Fruit fly (Drosophila melanogaster) whole organism, embryonic: Measurements from ENCODE around the gene SsRbeta.
A peak's percentile ranks its signal among the peaks of the same experiment; 100 is the strongest.

Experiments
- Atf-2 ChIP-seq: fragments of 200-800 bp; sonication (Bioruptor generic); optimal IDR thresholded peaks from 2 replicates; lab custom pipeline; 2016; ENCODE audit warnings: missing biosample characterization, missing genetic modification characterization
- Awh ChIP-seq: fragments of 200-800 bp; sonication (Bioruptor generic); IDR thresholded peaks from 2 replicates; pipeline ENCODE4, ENCODE4 v1.3.6; 2022; ENCODE audit warnings: missing biosample characterization, missing genetic modification characterization
- BEAF-32 ChIP-seq: fragments of 200-800 bp; sonication (Bioruptor generic); optimal IDR thresholded peaks from 3 replicates; lab custom pipeline; 2017; ENCODE audit warnings: missing biosample characterization, missing genetic modification characterization, mild to moderate bottlenecking, moderate library complexity, missing genetic modification reagents
- Bgb ChIP-seq: fragments of 200-800 bp; sonication (Bioruptor generic); IDR thresholded peaks from 2 replicates; pipeline ENCODE4 v1.3.6; 2022; ENCODE audit warnings: missing biosample characterization, missing genetic modification characterization; ENCODE audit not compliant: partially characterized antibody
- CG11696 ChIP-seq: fragments of 200-800 bp; sonication (Bioruptor generic); IDR thresholded peaks from 2 replicates; pipeline ENCODE4 v1.3.6; 2022; ENCODE audit warnings: missing biosample characterization, missing genetic modification characterization
- CG13123 ChIP-seq: fragments of 200-800 bp; sonication (Bioruptor generic); optimal IDR thresholded peaks from 2 replicates; lab custom pipeline; 2016; ENCODE audit warnings: missing biosample characterization, missing genetic modification characterization
- CG13624 ChIP-seq: fragments of 200-800 bp; sonication (Bioruptor generic); optimal IDR thresholded peaks from 2 replicates; lab custom pipeline; 2016; ENCODE audit warnings: missing biosample characterization, missing genetic modification characterization
- CG14965 ChIP-seq: fragments of 200-800 bp; sonication (Bioruptor generic); optimal IDR thresholded peaks from 2 replicates; lab custom pipeline; 2016; ENCODE audit warnings: missing biosample characterization, missing genetic modification characterization, borderline replicate concordance
- CG15479 ChIP-seq: fragments of 200-800 bp; sonication (Bioruptor generic); optimal IDR thresholded peaks from 3 replicates; lab custom pipeline; 2019; ENCODE audit warnings: missing biosample characterization, mild to moderate bottlenecking, missing genetic modification characterization, moderate library complexity
- CG1647 ChIP-seq: fragments of 200-800 bp; sonication (Bioruptor generic); optimal IDR thresholded peaks from 3 replicates; lab custom pipeline; 2016; ENCODE audit warnings: missing biosample characterization, missing genetic modification characterization
- CG17361 ChIP-seq: fragments of 200-800 bp; sonication (Bioruptor generic); IDR thresholded peaks from 3 replicates; pipeline ENCODE4 v1.3.6; 2022; ENCODE audit warnings: missing biosample characterization, missing genetic modification characterization
- CG2875 ChIP-seq: fragments of 200-800 bp; sonication (Bioruptor generic); optimal IDR thresholded peaks from 2 replicates; lab custom pipeline; 2017; ENCODE audit warnings: missing biosample characterization, mild to moderate bottlenecking, missing genetic modification characterization, missing genetic modification reagents
- CG31388 ChIP-seq: fragments of 200-800 bp; sonication (Bioruptor generic); optimal IDR thresholded peaks from 2 replicates; lab custom pipeline; 2016; ENCODE audit warnings: missing biosample characterization, missing genetic modification characterization
- CG32767 ChIP-seq: fragments of 200-800 bp; sonication (Bioruptor generic); IDR thresholded peaks from 2 replicates; pipeline ENCODE4 v1.3.6; 2022; ENCODE audit warnings: missing biosample characterization, missing genetic modification characterization
- CG32772 ChIP-seq: fragments of 200-800 bp; sonication (Bioruptor generic); IDR thresholded peaks from 2 replicates; pipeline ENCODE4 v1.3.6; 2022; ENCODE audit warnings: missing biosample characterization, missing genetic modification characterization
- CG3407 ChIP-seq: fragments of 200-800 bp; sonication (Bioruptor generic); optimal IDR thresholded peaks from 2 replicates; lab custom pipeline; 2018; ENCODE audit warnings: missing biosample characterization, mild to moderate bottlenecking, missing genetic modification characterization
- CG3847 ChIP-seq: fragments of 200-800 bp; sonication (Bioruptor generic); IDR thresholded peaks from 2 replicates; pipeline ENCODE4 v1.3.6; 2022; ENCODE audit warnings: missing biosample characterization, missing genetic modification characterization
- CG3995 ChIP-seq: fragments of 200-800 bp; sonication (Bioruptor generic); optimal IDR thresholded peaks from 3 replicates; lab custom pipeline; 2016; ENCODE audit warnings: missing biosample characterization, missing genetic modification characterization
- CG4854 ChIP-seq: fragments of 200-800 bp; sonication (Bioruptor generic); optimal IDR thresholded peaks from 2 replicates; lab custom pipeline; 2016; ENCODE audit warnings: missing biosample characterization, missing genetic modification characterization, inconsistent platforms
- CG8765 ChIP-seq: fragments of 200-800 bp; sonication (Bioruptor generic); IDR thresholded peaks from 2 replicates; pipeline ENCODE4 v1.3.6; 2022; ENCODE audit warnings: missing biosample characterization, missing genetic modification characterization
- CG9609 ChIP-seq: fragments of 200-800 bp; sonication (Bioruptor generic); optimal IDR thresholded peaks from 3 replicates; lab custom pipeline; 2016; ENCODE audit warnings: missing biosample characterization, missing genetic modification characterization
- CG9817 ChIP-seq: fragments of 200-800 bp; sonication (Bioruptor generic); optimal IDR thresholded peaks from 2 replicates; lab custom pipeline; 2018; ENCODE audit warnings: missing biosample characterization, mild to moderate bottlenecking, missing genetic modification characterization, moderate library complexity
- CG9876 ChIP-seq: fragments of 200-800 bp; sonication (Bioruptor generic); optimal IDR thresholded peaks from 2 replicates; lab custom pipeline; 2016; ENCODE audit warnings: missing biosample characterization, missing genetic modification characterization
- Chrac-16 ChIP-seq: fragments of 200-800 bp; sonication (Bioruptor generic); optimal IDR thresholded peaks from 3 replicates; lab custom pipeline; 2016; ENCODE audit warnings: missing biosample characterization, missing genetic modification characterization
- CrebB ChIP-seq: fragments of 200-800 bp; sonication (Bioruptor generic); optimal IDR thresholded peaks from 3 replicates; lab custom pipeline; 2018; ENCODE audit warnings: missing biosample characterization, mild to moderate bottlenecking, missing genetic modification characterization
- Dref ChIP-seq: fragments of 200-800 bp; sonication (Bioruptor generic); IDR thresholded peaks from 2 replicates; pipeline ENCODE4 v1.3.6; 2022; ENCODE audit warnings: missing biosample characterization, missing genetic modification characterization
- Lpt ChIP-seq: fragments of >200 bp; optimal IDR thresholded peaks from 2 replicates; lab custom pipeline; 2018; ENCODE audit warnings: missing biosample characterization, missing genetic modification characterization
- Ptx1 ChIP-seq: fragments of 200-800 bp; sonication (Bioruptor generic); IDR thresholded peaks from 2 replicates; pipeline ENCODE4 v1.3.6; 2022; ENCODE audit warnings: missing biosample characterization, missing genetic modification characterization
- Scr ChIP-seq: fragments of 200-800 bp; sonication (Bioruptor generic); IDR thresholded peaks from 2 replicates; pipeline ENCODE4 v1.3.6; 2022; ENCODE audit warnings: missing biosample characterization, missing genetic modification characterization; ENCODE audit not compliant: partially characterized antibody
- Spps ChIP-seq: fragments of 200-800 bp; sonication (Bioruptor generic); optimal IDR thresholded peaks from 2 replicates; lab custom pipeline; 2018; ENCODE audit warnings: missing biosample characterization, mild to moderate bottlenecking, missing genetic modification characterization
- cas ChIP-seq: fragments of 200-800 bp; sonication (Bioruptor generic); IDR thresholded peaks from 2 replicates; pipeline ENCODE4 v1.3.6; 2022; ENCODE audit warnings: missing biosample characterization, missing genetic modification characterization
- cato ChIP-seq: fragments of 200-800 bp; sonication (Bioruptor generic); optimal IDR thresholded peaks from 2 replicates; lab custom pipeline; 2016; ENCODE audit warnings: missing biosample characterization, missing genetic modification characterization, borderline replicate concordance
- chn ChIP-seq: fragments of 200-800 bp; sonication (Bioruptor generic); optimal IDR thresholded peaks from 2 replicates; lab custom pipeline; 2016; ENCODE audit warnings: missing biosample characterization, missing genetic modification characterization
- dan ChIP-seq: fragments of 200-800 bp; sonication (Bioruptor generic); IDR thresholded peaks from 2 replicates; pipeline ENCODE4 v1.3.6; 2022; ENCODE audit warnings: missing biosample characterization, missing genetic modification characterization
- dati ChIP-seq: fragments of 200-800 bp; sonication (Bioruptor generic); IDR thresholded peaks from 2 replicates; pipeline ENCODE4 v1.3.6; 2022; ENCODE audit warnings: missing biosample characterization, missing genetic modification characterization
- fd102C ChIP-seq: fragments of 200-800 bp; sonication (Bioruptor generic); optimal IDR thresholded peaks from 2 replicates; lab custom pipeline; 2018; ENCODE audit warnings: missing biosample characterization, mild to moderate bottlenecking, missing genetic modification characterization, moderate library complexity
- gsb-n ChIP-seq: fragments of 200-800 bp; sonication (Bioruptor generic); optimal IDR thresholded peaks from 3 replicates; lab custom pipeline; 2018; ENCODE audit warnings: missing biosample characterization, mild to moderate bottlenecking, missing genetic modification characterization
- lbe ChIP-seq: fragments of 200-800 bp; sonication (Bioruptor generic); optimal IDR thresholded peaks from 2 replicates; lab custom pipeline; 2016; ENCODE audit warnings: missing biosample characterization, mild to moderate bottlenecking, missing genetic modification characterization
- lov ChIP-seq, 2 experiments: fragments of 200-800 bp in 1 of 2; fragments of >200 bp in 1 of 2; sonication (Bioruptor generic) in 1 of 2; IDR thresholded peaks in 1 of 2; optimal IDR thresholded peaks in 1 of 2; 2 replicates in 1 of 2; 3 replicates in 1 of 2; pipeline versions ENCODE4 v1.3.6 to Lab custom; 2017 to 2022; ENCODE audit warnings: missing biosample characterization in 1 of 2, missing genetic modification characterization in 1 of 2
- org-1 ChIP-seq: fragments of 200-800 bp; sonication (Bioruptor generic); optimal IDR thresholded peaks from 2 replicates; lab custom pipeline; 2017; ENCODE audit warnings: missing biosample characterization, missing genetic modification characterization
- sisA ChIP-seq: fragments of 200-800 bp; sonication (Bioruptor generic); IDR thresholded peaks from 2 replicates; pipeline ENCODE4 v1.3.6; 2022; ENCODE audit warnings: missing biosample characterization, missing genetic modification characterization
- slp2 ChIP-seq: fragments of 200-800 bp; sonication (Bioruptor generic); optimal IDR thresholded peaks from 2 replicates; lab custom pipeline; 2016; ENCODE audit warnings: missing biosample characterization, missing genetic modification characterization
- sna ChIP-seq: fragments of 200-800 bp; sonication (Bioruptor generic); IDR thresholded peaks from 2 replicates; pipeline ENCODE4 v1.3.6; 2022; ENCODE audit warnings: missing biosample characterization, missing genetic modification characterization; ENCODE audit not compliant: partially characterized antibody
- stwl ChIP-seq: fragments of 200-800 bp; sonication (Bioruptor generic); optimal IDR thresholded peaks from 3 replicates; lab custom pipeline; 2018; ENCODE audit warnings: missing biosample characterization, mild to moderate bottlenecking, missing genetic modification characterization, moderate library complexity
- tx ChIP-seq: fragments of 200-800 bp; sonication (Bioruptor generic); optimal IDR thresholded peaks from 2 replicates; lab custom pipeline; 2016; ENCODE audit warnings: missing biosample characterization, missing genetic modification characterization
- yki ChIP-seq: fragments of >200 bp; optimal IDR thresholded peaks from 3 replicates; lab custom pipeline; 2018

Gene SsRbeta

dm6 chr3L:16139131-16139530 lies 9.7 kb downstream of the SsRbeta start (continued):
- no peak for TF ChIP-seq CG9817 (tag; lab: Kevin White, UChicago)
- TF ChIP-seq lbe (GFP tag; lab: Kevin White, UChicago), result peak; percentile 48
- no peak for TF ChIP-seq cas
- TF ChIP-seq CG17361, result no peak
- TF ChIP-seq BEAF-32 (GFP tag; lab: Kevin White, UChicago), result peak; percentile 51
- no peak for TF ChIP-seq CG3995 (GFP tag; lab: Kevin White, UChicago)
- TF ChIP-seq CG13624 (GFP tag; lab: Kevin White, UChicago), result no peak
- TF ChIP-seq CG13123 (GFP tag; lab: Kevin White, UChicago), result no peak
- TF ChIP-seq CG1647, result no peak
- peak; percentile 49 for TF ChIP-seq Bgb (GFP tag; lab: Robert Waterston, UW)
- peak; percentile 93 for TF ChIP-seq Dref (GFP tag; lab: Robert Waterston, UW)
- TF ChIP-seq Spps (tag; lab: Kevin White, UChicago), result no peak
- no peak for TF ChIP-seq CG32772 (GFP tag; lab: Robert Waterston, UW)
- TF ChIP-seq org-1 (GFP tag; lab: Kevin White, UChicago), result no peak
- TF ChIP-seq slp2 (GFP tag; lab: Kevin White, UChicago), result no peak
- no peak for TF ChIP-seq sna (GFP tag; lab: Robert Waterston, UW)
- TF ChIP-seq stwl (tag; lab: Kevin White, UChicago), result peak; percentile 58
- TF ChIP-seq Awh (GFP tag; lab: Robert Waterston, UW), result no peak
- TF ChIP-seq cato (GFP tag; lab: Kevin White, UChicago), result no peak
- no peak for TF ChIP-seq Atf-2 (GFP tag; lab: Kevin White, UChicago)
- TF ChIP-seq CG14965, result no peak
- no peak for TF ChIP-seq CG11696 (GFP tag; lab: Robert Waterston, UW)
- TF ChIP-seq CG15479 (GFP tag; lab: Kevin White, UChicago), result no peak
- TF ChIP-seq CG3847 (GFP tag; lab: Robert Waterston, UW), result no peak
- no peak for TF ChIP-seq chn
- TF ChIP-seq Lpt, result no peak
- no peak for TF ChIP-seq Chrac-16
- no peak for TF ChIP-seq dati
- TF ChIP-seq lov (optimal IDR thresholded peaks at IDR 0.05; lab: Kevin White, UChicago), result no peak
- TF ChIP-seq lov (GFP tag; IDR thresholded peaks at IDR 0.05; lab: Robert Waterston, UW), result no peak
- peak; percentile 16; the same call in 1 of the 2 replicates for TF ChIP-seq Scr (GFP tag; lab: Robert Waterston, UW)
- TF ChIP-seq CG9609 (GFP tag; lab: Kevin White, UChicago), result no peak
- TF ChIP-seq CG8765 (GFP tag; lab: Robert Waterston, UW), result no peak
- no peak for TF ChIP-seq dan (GFP tag; lab: Robert Waterston, UW)
- TF ChIP-seq gsb-n (tag; lab: Kevin White, UChicago), result no peak
- TF ChIP-seq CG4854 (GFP tag; lab: Kevin White, UChicago), result no peak
- no peak for TF ChIP-seq CrebB (tag; lab: Kevin White, UChicago)
- no peak for TF ChIP-seq sisA (GFP tag; lab: Robert Waterston, UW)
- TF ChIP-seq Ptx1 (GFP tag; lab: Robert Waterston, UW), result no peak
- TF ChIP-seq yki, result no peak
- TF ChIP-seq fd102C (GFP tag; lab: Kevin White, UChicago), result no peak
- no peak for TF ChIP-seq CG3407 (GFP tag; lab: Kevin White, UChicago)
- TF ChIP-seq CG2875 (GFP tag; lab: Kevin White, UChicago), result no peak
- TF ChIP-seq CG32767 (GFP tag; lab: Robert Waterston, UW), result no peak
- TF ChIP-seq tx (GFP tag; lab: Kevin White, UChicago), result no peak
- no peak for TF ChIP-seq CG9876 (GFP tag; lab: Kevin White, UChicago)
- TF ChIP-seq CG31388 (GFP tag; lab: Kevin White, UChicago), result no peak
